Worm (Caenorhabditis elegans): ENCODE measurements around the gene rsp-8.

Gene rsp-8

ce11 chrIII:11862149-11862548 lies 35.9 kb downstream of the rsp-8 start, which contains the start of gene Y56A3A.2:
TSS of gene Y56A3A.2 (minus strand) at chrIII:11862249.
- TF ChIP-seq crh-2 (tag; optimal IDR thresholded peaks at IDR 0.05): no peak
- no peak for TF ChIP-seq ceh-16 (tag; optimal IDR thresholded peaks at IDR 0.05)
- no peak for TF ChIP-seq nhr-10 (tag; optimal IDR thresholded peaks at IDR 0.05)
- TF ChIP-seq nhr-25 (tag; optimal IDR thresholded peaks at IDR 0.05): no peak
- TF ChIP-seq zag-1 (tag; optimal IDR thresholded peaks at IDR 0.05): no peak
- no peak for TF ChIP-seq mdl-1 (tag; optimal IDR thresholded peaks at IDR 0.05)
- TF ChIP-seq Y55F3AM.14 (GFP tag; optimal IDR thresholded peaks at IDR 0.05): no peak
- TF ChIP-seq elt-3 (tag; optimal IDR thresholded peaks at IDR 0.05): no peak
- no peak for TF ChIP-seq skn-1 (tag; optimal IDR thresholded peaks at IDR 0.05)
- no peak for TF ChIP-seq sma-9 (GFP tag; optimal IDR thresholded peaks at IDR 0.05)
- no peak for TF ChIP-seq sma-9 (tag; optimal IDR thresholded peaks at IDR 0.05)
- no peak for TF ChIP-seq ztf-11 (tag; optimal IDR thresholded peaks at IDR 0.05)
- no peak for TF ChIP-seq alr-1 (tag; optimal IDR thresholded peaks at IDR 0.05)
- TF ChIP-seq nhr-21 (tag; optimal IDR thresholded peaks at IDR 0.05): no peak
- TF ChIP-seq nhr-23 (tag; optimal IDR thresholded peaks at IDR 0.05): no peak
- no peak for TF ChIP-seq fos-1 (tag; optimal IDR thresholded peaks at IDR 0.05)
- no peak for TF ChIP-seq ZK546.5 (tag; optimal IDR thresholded peaks at IDR 0.05)
- TF ChIP-seq egl-27 (tag; optimal IDR thresholded peaks at IDR 0.05): no peak

- TF ChIP-seq peb-1 (tag; optimal IDR thresholded peaks at IDR 0.05) (no peak), nhr-77 (tag; optimal IDR thresholded peaks at IDR 0.05) (no peak), nhr-25 (tag; optimal IDR thresholded peaks at IDR 0.05) (no peak), nhr-11 (tag; optimal IDR thresholded peaks at IDR 0.05) (no peak), snpc-4 (tag; optimal IDR thresholded peaks at IDR 0.05) (no peak), lin-11 (tag; optimal IDR thresholded peaks at IDR 0.05) (no peak), fos-1 (tag; optimal IDR thresholded peaks at IDR 0.05) (no peak), ceh-82 (tag; optimal IDR thresholded peaks at IDR 0.05) (no peak)
Observed at ce11 chrIII:11866127-11866526, 39.9 kb downstream of the rsp-8 start.

ce11 chrIII:11869231-11869912 lies 43.2 kb downstream of the rsp-8 start, which contains the start of gene taf-12:
TSS of gene taf-12 (minus strand) at chrIII:11869281.
- TF ChIP-seq ama-1 (optimal IDR thresholded peaks at IDR 0.05) (no peak), dmd-4 (tag; optimal IDR thresholded peaks at IDR 0.05) (no peak), unc-55 (GFP tag; optimal IDR thresholded peaks at IDR 0.05) (no peak)

ce11 chrIII:11870009-11870408 lies 43.8 kb downstream of the rsp-8 start:
- TF ChIP-seq nhr-23 (tag; optimal IDR thresholded peaks at IDR 0.05) (no peak), unc-39 (tag; optimal IDR thresholded peaks at IDR 0.05) (no peak), ceh-82 (tag; optimal IDR thresholded peaks at IDR 0.05) (peak; percentile 3), Y55F3AM.14 (GFP tag; optimal IDR thresholded peaks at IDR 0.05) (peak; percentile 53), lin-13 (GFP tag; optimal IDR thresholded peaks at IDR 0.05) (peak; percentile 92), elt-1 (tag; optimal IDR thresholded peaks at IDR 0.05) (no peak), mdl-1 (tag; optimal IDR thresholded peaks at IDR 0.05) (peak in 1 of 2 experiments; percentile 65), nhr-21 (tag; optimal IDR thresholded peaks at IDR 0.05) (peak; percentile 59), ztf-11 (tag; optimal IDR thresholded peaks at IDR 0.05) (no peak), zag-1 (tag; optimal IDR thresholded peaks at IDR 0.05) (peak; percentile 67), nhr-129 (tag; optimal IDR thresholded peaks at IDR 0.05) (peak; percentile 94), ZK546.5 (tag; optimal IDR thresholded peaks at IDR 0.05) (no peak), egl-27 (tag; optimal IDR thresholded peaks at IDR 0.05) (peak; percentile 77), nhr-25 (tag; optimal IDR thresholded peaks at IDR 0.05) (no peak), unc-55 (GFP tag; optimal IDR thresholded peaks at IDR 0.05) (peak; percentile 89), C34F6.9 (tag; optimal IDR thresholded peaks at IDR 0.05) (peak; percentile 94), nhr-11 (tag; optimal IDR thresholded peaks at IDR 0.05) (no peak), R02D3.7 (tag; optimal IDR thresholded peaks at IDR 0.05) (no peak), ama-1 (optimal IDR thresholded peaks at IDR 0.05) (no peak), elt-3 (tag; optimal IDR thresholded peaks at IDR 0.05) (no peak), nhr-12 (tag; optimal IDR thresholded peaks at IDR 0.05) (no peak), crh-2 (tag; optimal IDR thresholded peaks at IDR 0.05) (peak; percentile 93), nhr-77 (tag; optimal IDR thresholded peaks at IDR 0.05) (no peak), snpc-4 (tag; optimal IDR thresholded peaks at IDR 0.05) (peak; percentile 89), sem-4 (tag; optimal IDR thresholded peaks at IDR 0.05) (peak; percentile 94), mbf-1 (tag; optimal IDR thresholded peaks at IDR 0.05) (no peak), fos-1 (tag; optimal IDR thresholded peaks at IDR 0.05) (peak; percentile 83), dmd-4 (tag; optimal IDR thresholded peaks at IDR 0.05) (no peak), skn-1 (tag; optimal IDR thresholded peaks at IDR 0.05) (peak; percentile 58), mab-5 (tag; optimal IDR thresholded peaks at IDR 0.05) (peak; percentile 62), blmp-1 (tag; optimal IDR thresholded peaks at IDR 0.05; ENCODE audit: insufficient read depth) (no peak), alr-1 (tag; optimal IDR thresholded peaks at IDR 0.05) (no peak), ceh-16 (tag; optimal IDR thresholded peaks at IDR 0.05) (no peak), F13H6.1 (tag; optimal IDR thresholded peaks at IDR 0.05) (peak; percentile 91), unc-62 (GFP tag; optimal IDR thresholded peaks at IDR 0.05) (no peak), sma-3 (GFP tag; optimal IDR thresholded peaks at IDR 0.05) (peak; percentile 79), lin-39 (tag; optimal IDR thresholded peaks at IDR 0.05) (no peak), gmeb-1 (tag; optimal IDR thresholded peaks at IDR 0.05) (peak; percentile 76), nhr-6 (tag; optimal IDR thresholded peaks at IDR 0.05) (peak; percentile 29)

Measured in whole organism, L2 larva.